Fruit fly (Drosophila melanogaster) whole organism, prepupa: ENCODE measurements around the gene CG9368.

ENCODE experiments used
- CG10631 ChIP-seq: fragments of 200-800 bp; sonication (Bioruptor generic); optimal IDR thresholded peaks from 2 replicates; lab custom pipeline; 2016; ENCODE audit warnings: missing biosample characterization, missing genetic modification characterization
- CG11294 ChIP-seq: fragments of 200-800 bp; sonication (Bioruptor generic); IDR thresholded peaks from 2 replicates; pipeline ENCODE4 v1.3.6; 2022; ENCODE audit warnings: missing biosample characterization, missing genetic modification characterization
- CG11902 ChIP-seq: fragments of 200-800 bp; sonication (Bioruptor generic); optimal IDR thresholded peaks from 3 replicates; lab custom pipeline; 2016; ENCODE audit warnings: missing biosample characterization, missing genetic modification characterization
- CG15336 ChIP-seq: fragments of 200-800 bp; sonication (Bioruptor generic); IDR thresholded peaks from 2 replicates; pipeline ENCODE4 v1.3.6; 2022; ENCODE audit warnings: missing biosample characterization, missing genetic modification characterization
- CG1621 ChIP-seq: fragments of 200-800 bp; sonication (Bioruptor generic); optimal IDR thresholded peaks from 3 replicates; lab custom pipeline; 2018; ENCODE audit warnings: missing biosample characterization, mild to moderate bottlenecking, missing genetic modification characterization
- CG3032 ChIP-seq: fragments of 200-800 bp; optimal IDR thresholded peaks from 2 replicates; lab custom pipeline; 2019; ENCODE audit warnings: missing biosample characterization, mild to moderate bottlenecking, missing genetic modification characterization, moderate library complexity
- CG32006 ChIP-seq: fragments of 200-800 bp; sonication (Bioruptor generic); optimal IDR thresholded peaks from 3 replicates; lab custom pipeline; 2017; ENCODE audit warnings: missing biosample characterization, mild to moderate bottlenecking, missing genetic modification characterization
- CG34406 ChIP-seq: fragments of 200-800 bp; sonication (Bioruptor generic); optimal IDR thresholded peaks from 3 replicates; lab custom pipeline; 2016; ENCODE audit warnings: missing biosample characterization, missing genetic modification characterization
- CG4318 ChIP-seq: fragments of 200-800 bp; sonication (Bioruptor generic); optimal IDR thresholded peaks from 3 replicates; lab custom pipeline; 2017; ENCODE audit warnings: missing biosample characterization, mild to moderate bottlenecking, missing genetic modification characterization
- CG6792 ChIP-seq: fragments of 200-800 bp; sonication (Bioruptor generic); optimal IDR thresholded peaks from 3 replicates; lab custom pipeline; 2016; ENCODE audit warnings: missing biosample characterization, missing genetic modification characterization
- CG6808 ChIP-seq: fragments of 200-800 bp; sonication (Bioruptor generic); optimal IDR thresholded peaks from 3 replicates; lab custom pipeline; 2017; ENCODE audit warnings: missing biosample characterization, missing genetic modification characterization, mild to moderate bottlenecking, moderate library complexity, missing genetic modification reagents
- CG6854 ChIP-seq: fragments of 200-800 bp; sonication (Bioruptor generic); optimal IDR thresholded peaks from 2 replicates; lab custom pipeline; 2017; ENCODE audit warnings: missing biosample characterization, mild to moderate bottlenecking, missing genetic modification characterization
- CG7368 ChIP-seq: fragments of 200-800 bp; sonication (Bioruptor generic); optimal IDR thresholded peaks from 3 replicates; lab custom pipeline; 2016; ENCODE audit warnings: missing biosample characterization, missing genetic modification characterization
- CG8119 ChIP-seq: fragments of 200-800 bp; sonication (Bioruptor generic); IDR thresholded peaks from 3 replicates; pipeline ENCODE4 v1.3.6; 2022; ENCODE audit warnings: missing biosample characterization, missing genetic modification characterization
- CG8632 ChIP-seq: fragments of 200-800 bp; sonication (Bioruptor generic); optimal IDR thresholded peaks from 3 replicates; lab custom pipeline; 2016; ENCODE audit warnings: missing biosample characterization, missing genetic modification characterization
- CG9139 ChIP-seq: fragments of 200-800 bp; sonication (Bioruptor generic); optimal IDR thresholded peaks from 3 replicates; lab custom pipeline; 2017; ENCODE audit warnings: missing biosample characterization, mild to moderate bottlenecking, missing genetic modification characterization
- Eip75B ChIP-seq: fragments of 200-800 bp; sonication (Bioruptor generic); optimal IDR thresholded peaks from 3 replicates; lab custom pipeline; 2016; ENCODE audit warnings: missing biosample characterization, missing genetic modification characterization
- Eip78C ChIP-seq: fragments of 200-800 bp; sonication (Bioruptor generic); peaks from one replicate; lab custom pipeline; 2016; ENCODE audit warnings: missing biosample characterization, missing genetic modification characterization
- Ets21C ChIP-seq: fragments of 200-800 bp; sonication (Bioruptor generic); optimal IDR thresholded peaks from 3 replicates; lab custom pipeline; 2016; ENCODE audit warnings: missing biosample characterization, missing genetic modification characterization
- Gug ChIP-seq: fragments of 200-800 bp; sonication (Bioruptor generic); IDR thresholded peaks from 2 replicates; pipeline ENCODE4 v1.3.6; 2022; ENCODE audit warnings: missing biosample characterization, missing genetic modification characterization
- Hr38 ChIP-seq: sonication (Bioruptor generic); optimal IDR thresholded peaks from 2 replicates; lab custom pipeline; 2016; ENCODE audit warnings: missing biosample characterization, missing genetic modification characterization
- Hr39 ChIP-seq: fragments of 200-800 bp; sonication (Bioruptor generic); optimal IDR thresholded peaks from 2 replicates; lab custom pipeline; 2016; ENCODE audit warnings: missing biosample characterization, missing genetic modification characterization
- Hr4 ChIP-seq: fragments of 200-800 bp; sonication (Bioruptor generic); optimal IDR thresholded peaks from 3 replicates; lab custom pipeline; 2016; ENCODE audit warnings: missing biosample characterization, missing genetic modification characterization
- Lpt ChIP-seq: fragments of 200-800 bp; sonication (Bioruptor generic); optimal IDR thresholded peaks from 3 replicates; lab custom pipeline; 2016; ENCODE audit warnings: missing biosample characterization, missing genetic modification characterization
- OdsH ChIP-seq: fragments of 200-800 bp; sonication (Bioruptor generic); optimal IDR thresholded peaks from 3 replicates; lab custom pipeline; 2016; ENCODE audit warnings: missing biosample characterization, missing genetic modification characterization
- Smox ChIP-seq: fragments of 200-800 bp; sonication (Bioruptor generic); optimal IDR thresholded peaks from 3 replicates; lab custom pipeline; 2016; ENCODE audit warnings: missing biosample characterization, missing genetic modification characterization
- Sox102F ChIP-seq: fragments of 200-800 bp; sonication (Bioruptor generic); optimal IDR thresholded peaks from 2 replicates; lab custom pipeline; 2016; ENCODE audit warnings: missing biosample characterization, mild to moderate bottlenecking, missing genetic modification characterization
- Sox14 ChIP-seq: fragments of 200-800 bp; sonication (Bioruptor generic); optimal IDR thresholded peaks from 3 replicates; lab custom pipeline; 2016; ENCODE audit warnings: missing biosample characterization, missing genetic modification characterization
- Sox15 ChIP-seq: fragments of 200-800 bp; sonication (Bioruptor generic); optimal IDR thresholded peaks from 3 replicates; lab custom pipeline; 2016; ENCODE audit warnings: missing biosample characterization, missing genetic modification characterization
- acj6 ChIP-seq: fragments of 200-800 bp; sonication (Bioruptor generic); optimal IDR thresholded peaks from 3 replicates; lab custom pipeline; 2016; ENCODE audit warnings: missing biosample characterization, missing genetic modification characterization
- cyc ChIP-seq: fragments of 200-800 bp; sonication (Bioruptor generic); optimal IDR thresholded peaks from 3 replicates; lab custom pipeline; 2016; ENCODE audit warnings: missing biosample characterization, missing genetic modification characterization
- dac ChIP-seq: fragments of 200-800 bp; sonication (Bioruptor generic); optimal IDR thresholded peaks from 2 replicates; lab custom pipeline; 2017; ENCODE audit warnings: missing biosample characterization, mild to moderate bottlenecking, missing genetic modification characterization
- dsx ChIP-seq: fragments of 200-800 bp; optimal IDR thresholded peaks from 3 replicates; lab custom pipeline; 2019; ENCODE audit warnings: missing biosample characterization, mild to moderate bottlenecking, missing genetic modification characterization, moderate library complexity; ENCODE audit not compliant: poor library complexity, severe bottlenecking
- eg ChIP-seq: fragments of 200-800 bp; sonication (Bioruptor generic); IDR thresholded peaks from 3 replicates; pipeline ENCODE4 v1.3.6; 2022; ENCODE audit warnings: missing biosample characterization, missing genetic modification characterization
- esn ChIP-seq: fragments of 200-800 bp; sonication (Bioruptor generic); optimal IDR thresholded peaks from 2 replicates; lab custom pipeline; 2016; ENCODE audit warnings: missing biosample characterization, mild to moderate bottlenecking, missing genetic modification characterization, moderate library complexity
- fd59A ChIP-seq: fragments of 200-800 bp; sonication (Bioruptor generic); optimal IDR thresholded peaks from 2 replicates; lab custom pipeline; 2017; ENCODE audit warnings: missing biosample characterization, mild to moderate bottlenecking, missing genetic modification characterization, missing genetic modification reagents
- fd85E ChIP-seq: fragments of 200-800 bp; sonication (Bioruptor generic); optimal IDR thresholded peaks from 3 replicates; lab custom pipeline; 2016; ENCODE audit warnings: missing biosample characterization, missing genetic modification characterization
- fkh ChIP-seq: fragments of 200-800 bp; sonication (Bioruptor generic); optimal IDR thresholded peaks from 3 replicates; lab custom pipeline; 2017; ENCODE audit warnings: missing biosample characterization, mild to moderate bottlenecking, missing genetic modification characterization, moderate library complexity
- net ChIP-seq: fragments of 200-800 bp; sonication (Bioruptor generic); optimal IDR thresholded peaks from 3 replicates; lab custom pipeline; 2016; ENCODE audit warnings: missing biosample characterization, missing genetic modification characterization
- spab ChIP-seq: fragments of 200-800 bp; sonication (Bioruptor generic); optimal IDR thresholded peaks from 2 replicates; lab custom pipeline; 2017; ENCODE audit warnings: missing biosample characterization, mild to moderate bottlenecking, missing genetic modification characterization, missing genetic modification reagents
- ss ChIP-seq, 2 experiments: fragments of 200-800 bp; sonication (Bioruptor generic); optimal IDR thresholded peaks; 2 replicates in 1 of 2; 3 replicates in 1 of 2; lab custom pipeline; 2017 to 2018; ENCODE audit warnings: mild to moderate bottlenecking in 2 of 2, missing biosample characterization in 2 of 2, missing genetic modification characterization in 2 of 2, moderate library complexity in 1 of 2
- svp ChIP-seq: fragments of 200-800 bp; sonication (Bioruptor generic); peaks from one replicate; lab custom pipeline; 2016; ENCODE audit warnings: missing biosample characterization, missing genetic modification characterization

CG9368 gene

dm6 chr3L:19634788-19635448 is 33.5 kb downstream of the CG9368 start (continued):
- TF ChIP-seq CG6808 (GFP tag; lab: Kevin White, UChicago) (peak; percentile 81), Ets21C (GFP tag; lab: Kevin White, UChicago) (no peak), Hr39 (GFP tag; lab: Kevin White, UChicago) (no peak), CG9139 (GFP tag; lab: Kevin White, UChicago) (peak; percentile 68), CG3032 (peak; percentile 91), Eip78C (GFP tag; lab: Kevin White, UChicago) (peak; percentile 92), Sox102F (GFP tag; lab: Kevin White, UChicago) (peak; percentile 11), Sox14 (peak; percentile 10), CG6792 (GFP tag; lab: Kevin White, UChicago) (peak; percentile 53), CG1621 (tag; lab: Kevin White, UChicago) (no peak), cyc (GFP tag; lab: Kevin White, UChicago) (peak; percentile 55), CG11294 (GFP tag; lab: Robert Waterston, UW) (peak; percentile 59; the same call in 1 of the 2 replicates), dsx (GFP tag; lab: Kevin White, UChicago) (peak; percentile 80), esn (GFP tag; lab: Kevin White, UChicago) (peak; percentile 65), Sox15 (GFP tag; lab: Kevin White, UChicago) (peak; percentile 21), dac (GFP tag; lab: Kevin White, UChicago) (no peak), CG32006 (GFP tag; lab: Kevin White, UChicago) (peak; percentile 73)

- TF ChIP-seq ss (GFP tag; optimal IDR thresholded peaks at IDR 0.05; lab: Kevin White, UChicago) (peak in 1 of 2 experiments; percentile 42), fkh (GFP tag; lab: Kevin White, UChicago) (peak; percentile 55), Sox102F (GFP tag; lab: Kevin White, UChicago) (peak; percentile 34), Lpt (GFP tag; lab: Kevin White, UChicago) (peak; percentile 29), esn (GFP tag; lab: Kevin White, UChicago) (no peak), CG15336 (GFP tag; lab: Robert Waterston, UW) (peak; percentile 69), Eip78C (GFP tag; lab: Kevin White, UChicago) (peak; percentile 66), CG8632 (GFP tag; lab: Kevin White, UChicago) (no peak), CG6854 (peak; percentile 3), CG1621 (tag; lab: Kevin White, UChicago) (no peak), CG9139 (GFP tag; lab: Kevin White, UChicago) (peak; percentile 12), CG8119 (GFP tag; lab: Robert Waterston, UW) (peak; percentile 32; the same call in 1 of the 3 replicates)
- TF ChIP-seq, all 60 proteins: peak for 9
Measured at dm6 chr3L:19635478-19635996, 34.1 kb downstream of the CG9368 start, which contains the start of gene wnd. Gene wnd (minus strand): TSS chr3L:19635783.

- TF ChIP-seq Hr38 (GFP tag; lab: Kevin White, UChicago) (no peak), Lpt (GFP tag; lab: Kevin White, UChicago) (no peak), dac (GFP tag; lab: Kevin White, UChicago) (no peak), spab (GFP tag; lab: Kevin White, UChicago) (no peak), CG11902 (no peak), CG7368 (GFP tag; lab: Kevin White, UChicago) (no peak), Gug (no peak), Sox15 (GFP tag; lab: Kevin White, UChicago) (no peak), Smox (GFP tag; lab: Kevin White, UChicago) (peak; percentile 22), fd59A (GFP tag; lab: Kevin White, UChicago) (no peak), net (GFP tag; lab: Kevin White, UChicago) (no peak), CG1621 (tag; lab: Kevin White, UChicago) (no peak), Sox102F (GFP tag; lab: Kevin White, UChicago) (peak; percentile 27), Hr4 (GFP tag; lab: Kevin White, UChicago) (no peak), Hr39 (GFP tag; lab: Kevin White, UChicago) (no peak), svp (GFP tag; lab: Kevin White, UChicago) (no peak), acj6 (GFP tag; lab: Kevin White, UChicago) (peak; percentile 10), fd85E (GFP tag; lab: Kevin White, UChicago) (no peak), CG34406 (no peak), CG32006 (GFP tag; lab: Kevin White, UChicago) (no peak), OdsH (GFP tag; lab: Kevin White, UChicago) (peak; percentile 13), eg (GFP tag; lab: Robert Waterston, UW) (no peak), CG10631 (GFP tag; lab: Kevin White, UChicago) (peak; percentile 33), Eip78C (GFP tag; lab: Kevin White, UChicago) (peak; percentile 84), cyc (GFP tag; lab: Kevin White, UChicago) (peak; percentile 8), Eip75B (GFP tag; lab: Kevin White, UChicago) (peak; percentile 8), CG4318 (GFP tag; lab: Kevin White, UChicago) (no peak), CG9139 (GFP tag; lab: Kevin White, UChicago) (no peak), CG15336 (GFP tag; lab: Robert Waterston, UW) (peak; percentile 37; the same call in 1 of the 2 replicates)
Measured at dm6 chr3L:19636821-19637460, 35.5 kb downstream of the CG9368 start.
